Worm (Caenorhabditis elegans): ENCODE measurements around the gene cox-6B.

ce11 chrIII:2711527-2711926 lies 12.1 kb downstream of the cox-6B start:
- TF ChIP-seq dmd-9 (GFP tag; IDR thresholded peaks at IDR 0.05): no peak
- no peak for TF ChIP-seq zfp-2 (tag; optimal IDR thresholded peaks at IDR 0.05)
- TF ChIP-seq ces-1 (GFP tag; optimal IDR thresholded peaks at IDR 0.05): no peak
- no peak for TF ChIP-seq D1046.2 (GFP tag; IDR thresholded peaks at IDR 0.05)

All from whole organism, L4 larva.